Fruit fly (Drosophila melanogaster) whole organism, embryonic: ENCODE results near the gene mRpL30.

Source experiments
- BEAF-32 ChIP-seq: fragments of 200-800 bp; sonication (Bioruptor generic); optimal IDR thresholded peaks from 3 replicates; lab custom pipeline; 2017; ENCODE audit warnings: missing biosample characterization, missing genetic modification characterization, mild to moderate bottlenecking, moderate library complexity, missing genetic modification reagents
- CG10366 ChIP-seq: fragments of 200-800 bp; sonication (Bioruptor generic); IDR thresholded peaks from 2 replicates; pipeline ENCODE4 v1.3.6; 2022; ENCODE audit warnings: missing biosample characterization, missing genetic modification characterization
- CG10959 ChIP-seq: fragments of 200-800 bp; sonication (Bioruptor generic); IDR thresholded peaks from 2 replicates; pipeline ENCODE4 v1.3.6; 2022; ENCODE audit warnings: missing biosample characterization, missing genetic modification characterization
- CG11085 ChIP-seq: fragments of 200-800 bp; sonication (Bioruptor generic); IDR thresholded peaks from 2 replicates; pipeline ENCODE4 v1.3.6; 2022; ENCODE audit warnings: missing biosample characterization, missing genetic modification characterization
- CG11093 ChIP-seq: fragments of 200-800 bp; sonication (Bioruptor generic); IDR thresholded peaks from 3 replicates; pipeline ENCODE4 v1.3.6; 2022; ENCODE audit warnings: missing biosample characterization, missing genetic modification characterization
- CG11560 ChIP-seq: fragments of 200-800 bp; sonication (Bioruptor generic); IDR thresholded peaks from 3 replicates; pipeline ENCODE4 v1.3.6; 2022; ENCODE audit warnings: missing biosample characterization, missing genetic modification characterization
- CG12391 ChIP-seq: fragments of 200-800 bp; sonication (Bioruptor generic); optimal IDR thresholded peaks from 3 replicates; lab custom pipeline; 2018; ENCODE audit warnings: missing biosample characterization, mild to moderate bottlenecking, missing genetic modification characterization, moderate library complexity
- CG13287 ChIP-seq: fragments of 200-800 bp; sonication (Bioruptor generic); IDR thresholded peaks from 2 replicates; pipeline ENCODE4 v1.3.6; 2022; ENCODE audit warnings: missing biosample characterization, missing genetic modification characterization; ENCODE audit not compliant: partially characterized antibody
- CG15514 ChIP-seq: fragments of 200-800 bp; sonication (Bioruptor generic); optimal IDR thresholded peaks from 3 replicates; lab custom pipeline; 2017; ENCODE audit warnings: missing biosample characterization, missing genetic modification characterization, mild to moderate bottlenecking, moderate library complexity, missing genetic modification reagents
- CG17359 ChIP-seq: fragments of 200-800 bp; sonication (Bioruptor generic); optimal IDR thresholded peaks from 3 replicates; lab custom pipeline; 2018; ENCODE audit warnings: missing biosample characterization, mild to moderate bottlenecking, missing genetic modification characterization, moderate library complexity
- CG2120 ChIP-seq: fragments of 200-800 bp; sonication (Bioruptor generic); optimal IDR thresholded peaks from 3 replicates; lab custom pipeline; 2016; ENCODE audit warnings: missing biosample characterization, missing genetic modification characterization
- CG2129 ChIP-seq: fragments of 200-800 bp; sonication (Bioruptor generic); IDR thresholded peaks from 2 replicates; pipeline ENCODE4 v1.3.6; 2022; ENCODE audit warnings: missing biosample characterization, missing genetic modification characterization; ENCODE audit not compliant: partially characterized antibody
- CG32772 ChIP-seq: fragments of 200-800 bp; sonication (Bioruptor generic); IDR thresholded peaks from 2 replicates; pipeline ENCODE4 v1.3.6; 2022; ENCODE audit warnings: missing biosample characterization, missing genetic modification characterization
- CG3995 ChIP-seq: fragments of 200-800 bp; sonication (Bioruptor generic); optimal IDR thresholded peaks from 3 replicates; lab custom pipeline; 2016; ENCODE audit warnings: missing biosample characterization, missing genetic modification characterization
- CG43689 ChIP-seq: fragments of 200-800 bp; sonication (Bioruptor generic); IDR thresholded peaks from 2 replicates; pipeline ENCODE4 v1.3.6; 2022; ENCODE audit warnings: missing biosample characterization, missing genetic modification characterization
- CG4617 ChIP-seq: fragments of 200-800 bp; sonication (Bioruptor generic); optimal IDR thresholded peaks from 3 replicates; lab custom pipeline; 2016; ENCODE audit warnings: missing biosample characterization, missing genetic modification characterization, borderline replicate concordance
- CG6765 ChIP-seq: fragments of 200-800 bp; sonication (Bioruptor generic); optimal IDR thresholded peaks from 3 replicates; lab custom pipeline; 2017; ENCODE audit warnings: missing biosample characterization, mild to moderate bottlenecking, missing genetic modification characterization
- CG6791 ChIP-seq: fragments of 200-800 bp; sonication (Bioruptor generic); IDR thresholded peaks from 3 replicates; pipeline ENCODE4 v1.3.6; 2022; ENCODE audit warnings: missing biosample characterization, missing genetic modification characterization; ENCODE audit not compliant: partially characterized antibody
- CG7357 ChIP-seq: fragments of 200-800 bp; sonication (Bioruptor generic); IDR thresholded peaks from 3 replicates; pipeline ENCODE4 v1.3.6; 2022; ENCODE audit warnings: missing biosample characterization, missing genetic modification characterization
- CG7963 ChIP-seq: fragments of 200-800 bp; sonication (Bioruptor generic); IDR thresholded peaks from 3 replicates; pipeline ENCODE4 v1.3.6; 2022; ENCODE audit warnings: missing biosample characterization, missing genetic modification characterization; ENCODE audit not compliant: partially characterized antibody
- CG8290 ChIP-seq, 3 experiments: fragments of 200-800 bp; sonication (Bioruptor generic); optimal IDR thresholded peaks; 2 replicates each; lab custom pipeline; 2016 to 2019; ENCODE audit warnings: missing biosample characterization in 3 of 3, missing genetic modification characterization in 3 of 3, mild to moderate bottlenecking in 2 of 3, moderate library complexity in 1 of 3
- Doc3 ChIP-seq: fragments of 200-800 bp; sonication (Bioruptor generic); IDR thresholded peaks from 3 replicates; pipeline ENCODE4 v1.3.6; 2022; ENCODE audit warnings: missing biosample characterization, missing genetic modification characterization; ENCODE audit not compliant: partially characterized antibody
- Elba2 ChIP-seq: fragments of 200-800 bp; sonication (Bioruptor generic); optimal IDR thresholded peaks from 3 replicates; lab custom pipeline; 2016; ENCODE audit warnings: missing biosample characterization, missing genetic modification characterization
- Gsc ChIP-seq: fragments of 200-800 bp; sonication (Bioruptor generic); IDR thresholded peaks from 2 replicates; pipeline ENCODE4 v1.3.6; 2022; ENCODE audit warnings: missing biosample characterization, missing genetic modification characterization
- MESR4 ChIP-seq: fragments of 200-800 bp; sonication (Bioruptor generic); optimal IDR thresholded peaks from 2 replicates; lab custom pipeline; 2018; ENCODE audit warnings: missing biosample characterization, mild to moderate bottlenecking, missing genetic modification characterization, moderate library complexity
- Opbp ChIP-seq: fragments of 200-800 bp; sonication (Bioruptor generic); IDR thresholded peaks from 3 replicates; pipeline ENCODE4 v1.3.6; 2022; ENCODE audit warnings: missing biosample characterization, missing genetic modification characterization; ENCODE audit not compliant: partially characterized antibody
- Scr ChIP-seq: fragments of 200-800 bp; sonication (Bioruptor generic); IDR thresholded peaks from 2 replicates; pipeline ENCODE4 v1.3.6; 2022; ENCODE audit warnings: missing biosample characterization, missing genetic modification characterization; ENCODE audit not compliant: partially characterized antibody
- Six4 ChIP-seq: fragments of 200-800 bp; sonication (Bioruptor generic); optimal IDR thresholded peaks from 2 replicates; lab custom pipeline; 2016; ENCODE audit warnings: missing biosample characterization, missing genetic modification characterization
- Sox100B ChIP-seq: fragments of 200-800 bp; sonication (Bioruptor generic); optimal IDR thresholded peaks from 3 replicates; lab custom pipeline; 2018; ENCODE audit warnings: missing biosample characterization, mild to moderate bottlenecking, missing genetic modification characterization
- Sox102F ChIP-seq: fragments of 200-800 bp; sonication (Bioruptor generic); optimal IDR thresholded peaks from 2 replicates; lab custom pipeline; 2018; ENCODE audit warnings: missing biosample characterization, mild to moderate bottlenecking, missing genetic modification characterization, moderate library complexity
- Sry-δ ChIP-seq: fragments of 200-800 bp; sonication (Bioruptor generic); optimal IDR thresholded peaks from 2 replicates; lab custom pipeline; 2016; ENCODE audit warnings: missing biosample characterization, missing genetic modification characterization
- Usf ChIP-seq: fragments of 200-800 bp; sonication (Bioruptor generic); optimal IDR thresholded peaks from 2 replicates; lab custom pipeline; 2017; ENCODE audit warnings: missing genotype, missing biosample characterization, missing genetic modification characterization
- ato ChIP-seq: fragments of 200-800 bp; sonication (Bioruptor generic); IDR thresholded peaks from 2 replicates; pipeline ENCODE4 v1.3.6; 2022; ENCODE audit warnings: missing biosample characterization, missing genetic modification characterization; ENCODE audit not compliant: partially characterized antibody
- bbx ChIP-seq: fragments of 200-800 bp; sonication (Bioruptor generic); IDR thresholded peaks from 2 replicates; pipeline ENCODE4 v1.3.6; 2022; ENCODE audit warnings: missing biosample characterization, missing genetic modification characterization; ENCODE audit not compliant: partially characterized antibody
- bowl ChIP-seq: fragments of 200-800 bp; sonication (Bioruptor generic); IDR thresholded peaks from 2 replicates; pipeline ENCODE4 v1.3.6; 2022; ENCODE audit warnings: missing biosample characterization, missing genetic modification characterization
- corto ChIP-seq: fragments of 200-800 bp; sonication (Bioruptor generic); optimal IDR thresholded peaks from 2 replicates; lab custom pipeline; 2016; ENCODE audit warnings: missing biosample characterization, mild to moderate bottlenecking, missing genetic modification characterization, moderate library complexity
- dpn ChIP-seq, 2 experiments: fragments of 200-800 bp; sonication (Bioruptor generic); optimal IDR thresholded peaks; 3 replicates each; lab custom pipeline; 2016; ENCODE audit warnings: missing biosample characterization in 2 of 2, missing genetic modification characterization in 2 of 2
- inv ChIP-seq: fragments of 200-800 bp; sonication (Bioruptor generic); IDR thresholded peaks from 2 replicates; pipeline ENCODE4 v1.3.6; 2022; ENCODE audit warnings: missing biosample characterization, missing genetic modification characterization; ENCODE audit not compliant: partially characterized antibody
- nerfin-2 ChIP-seq: fragments of 200-800 bp; sonication (Bioruptor generic); IDR thresholded peaks from 2 replicates; pipeline ENCODE4 v1.3.6; 2022; ENCODE audit warnings: missing biosample characterization, missing genetic modification characterization; ENCODE audit not compliant: partially characterized antibody
- nmo ChIP-seq: fragments of 200-800 bp; sonication (Bioruptor generic); optimal IDR thresholded peaks from 2 replicates; lab custom pipeline; 2018; ENCODE audit warnings: missing biosample characterization, mild to moderate bottlenecking, missing genetic modification characterization, moderate library complexity
- pum ChIP-seq: fragments of 200-800 bp; sonication (Bioruptor generic); optimal IDR thresholded peaks from 2 replicates; lab custom pipeline; 2016; ENCODE audit warnings: missing biosample characterization, missing genetic modification characterization
- pzg ChIP-seq: fragments of 200-800 bp; sonication (Bioruptor generic); optimal IDR thresholded peaks from 3 replicates; lab custom pipeline; 2018; ENCODE audit warnings: missing biosample characterization, mild to moderate bottlenecking, missing genetic modification characterization, moderate library complexity
- sens-2 ChIP-seq: fragments of 200-800 bp; sonication (Bioruptor generic); IDR thresholded peaks from 2 replicates; pipeline ENCODE4 v1.3.6; 2022; ENCODE audit warnings: missing biosample characterization, missing genetic modification characterization
- sna ChIP-seq: fragments of 200-800 bp; sonication (Bioruptor generic); IDR thresholded peaks from 2 replicates; pipeline ENCODE4 v1.3.6; 2022; ENCODE audit warnings: missing biosample characterization, missing genetic modification characterization; ENCODE audit not compliant: partially characterized antibody
- ssp ChIP-seq: fragments of 200-800 bp; sonication (Bioruptor generic); IDR thresholded peaks from 2 replicates; pipeline ENCODE4 v1.3.6; 2022; ENCODE audit warnings: missing biosample characterization, missing genetic modification characterization
- trem ChIP-seq: fragments of 200-800 bp; optimal IDR thresholded peaks from 3 replicates; lab custom pipeline; 2019; ENCODE audit warnings: missing biosample characterization, mild to moderate bottlenecking, missing genetic modification characterization, moderate library complexity
- vnd ChIP-seq: fragments of 200-800 bp; sonication (Bioruptor generic); IDR thresholded peaks from 3 replicates; pipeline ENCODE4 v1.3.6; 2022; ENCODE audit warnings: missing biosample characterization, missing genetic modification characterization; ENCODE audit not compliant: partially characterized antibody

mRpL30 gene

dm6 chrX:4686150-4686549 is 38.5 kb downstream of the mRpL30 start (continued):
- TF ChIP-seq Gsc (GFP tag; lab: Robert Waterston, UW) (no peak), CG6765 (no peak), CG10366 (GFP tag; lab: Robert Waterston, UW) (no peak), Usf (no peak), corto (GFP tag; lab: Kevin White, UChicago) (peak; percentile 6), CG4617 (no peak), CG7357 (GFP tag; lab: Robert Waterston, UW) (no peak), CG43689 (GFP tag; lab: Robert Waterston, UW) (no peak), sens-2 (GFP tag; lab: Robert Waterston, UW) (no peak), CG10959 (GFP tag; lab: Robert Waterston, UW) (no peak), CG15514 (GFP tag; lab: Kevin White, UChicago) (peak; percentile 6)

DNA sequence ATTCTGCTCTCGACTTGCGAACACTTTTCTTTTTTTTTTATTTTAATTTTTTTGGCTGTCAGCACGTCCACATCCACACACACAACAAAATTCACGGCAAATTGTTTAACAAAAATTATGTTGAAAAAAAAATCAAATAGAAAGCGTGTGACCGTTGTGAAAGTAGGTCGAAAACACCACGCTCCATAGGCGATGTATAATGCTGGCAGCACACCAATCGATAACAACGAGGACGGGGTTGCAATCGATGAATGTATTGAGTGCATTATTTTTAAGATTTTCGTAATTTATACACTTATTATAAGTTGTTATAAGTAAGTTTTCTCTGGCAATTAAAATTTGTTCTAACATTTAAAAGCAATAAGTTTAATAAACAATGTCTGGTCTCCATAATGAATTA is 39.1 kb downstream of the mRpL30 start, which contains the start of gene Pp2C1:
Pp2C1 (minus strand) TSS at position 181 of the 400 bp plus-strand sequence.
- TF ChIP-seq pzg (GFP tag; lab: Kevin White, UChicago) (peak; percentile 67), nmo (GFP tag; lab: Kevin White, UChicago) (peak; percentile 11), bbx (peak; percentile 85), BEAF-32 (GFP tag; lab: Kevin White, UChicago) (peak; percentile 83), Sox100B (GFP tag; lab: Kevin White, UChicago) (no peak), Scr (GFP tag; lab: Robert Waterston, UW) (peak; percentile 77), vnd (GFP tag; lab: Robert Waterston, UW) (peak; percentile 70), bowl (GFP tag; lab: Robert Waterston, UW) (no peak), CG11093 (no peak), CG2129 (GFP tag; lab: Robert Waterston, UW) (peak; percentile 40), ssp (GFP tag; lab: Robert Waterston, UW) (0 out of 2 replicates have a peak, but pooled peaks have one; percentile 18), Sry-δ (GFP tag; lab: Kevin White, UChicago) (peak; percentile 73), CG11085 (GFP tag; lab: Robert Waterston, UW) (no peak), CG13287 (GFP tag; lab: Robert Waterston, UW) (peak; percentile 73), CG6791 (GFP tag; lab: Robert Waterston, UW) (peak; percentile 85), inv (GFP tag; lab: Robert Waterston, UW) (peak; percentile 74), Doc3 (GFP tag; lab: Robert Waterston, UW) (peak; percentile 60; the same call in 2 of the 3 replicates), CG12391 (peak; percentile 4), pum (GFP tag; lab: Kevin White, UChicago) (no peak), CG2120 (GFP tag; lab: Kevin White, UChicago) (peak; percentile 7), CG8290 (GFP tag; optimal IDR thresholded peaks at IDR 0.05; lab: Kevin White, UChicago) (no peak), CG8290 (tag; optimal IDR thresholded peaks at IDR 0.05; lab: Kevin White, UChicago) (peak; percentile 16 to 49), Sox102F (GFP tag; lab: Kevin White, UChicago) (no peak), Six4 (no peak), CG17359 (tag; lab: Kevin White, UChicago) (no peak), ato (GFP tag; lab: Robert Waterston, UW) (peak; percentile 75), trem (tag; lab: Kevin White, UChicago) (peak; percentile 35), sna (peak; percentile 64; the same call in 1 of the 2 replicates), CG3995 (GFP tag; lab: Kevin White, UChicago) (peak; percentile 9), nerfin-2 (peak; percentile 68; the same call in 1 of the 2 replicates), CG7963 (GFP tag; lab: Robert Waterston, UW) (peak; percentile 72; the same call in 2 of the 3 replicates), dpn (GFP tag; optimal IDR thresholded peaks at IDR 0.05; lab: Kevin White, UChicago) (no peak), Elba2 (GFP tag; lab: Kevin White, UChicago) (peak; percentile 79), CG11560 (tag; lab: Robert Waterston, UW) (peak; percentile 87; the same call in 2 of the 3 replicates), Opbp (peak; percentile 90), CG32772 (GFP tag; lab: Robert Waterston, UW) (0 out of 2 replicates have a peak, but pooled peaks have one; percentile 22), MESR4 (peak; percentile 16)
